Fruit fly (Drosophila melanogaster) whole organism, pupa: ENCODE data around the gene CG9536.

ENCODE experiments used
- CG32121 ChIP-seq: fragments of 200-800 bp; sonication (Bioruptor generic); IDR thresholded peaks from 2 replicates; pipeline ENCODE4 v1.3.6; 2022; ENCODE audit warnings: missing biosample characterization, missing genetic modification characterization
- CG34367 ChIP-seq: fragments of 200-800 bp; sonication (Bioruptor generic); optimal IDR thresholded peaks from 2 replicates; lab custom pipeline; 2018; ENCODE audit warnings: missing biosample characterization, mild to moderate bottlenecking, missing genetic modification characterization
- CG4496 ChIP-seq: fragments of 200-800 bp; sonication (Bioruptor generic); IDR thresholded peaks from 3 replicates; pipeline ENCODE4 v1.3.6; 2022; ENCODE audit warnings: missing biosample characterization, missing genetic modification characterization
- CG9948 ChIP-seq: fragments of 200-800 bp; sonication (Bioruptor generic); optimal IDR thresholded peaks from 2 replicates; lab custom pipeline; 2018; ENCODE audit warnings: missing biosample characterization, mild to moderate bottlenecking, missing genetic modification characterization, moderate library complexity
- Snoo ChIP-seq: fragments of 200-800 bp; sonication (Bioruptor generic); optimal IDR thresholded peaks from 3 replicates; lab custom pipeline; 2017; ENCODE audit warnings: missing biosample characterization, mild to moderate bottlenecking, missing genetic modification characterization, inconsistent platforms
- gl ChIP-seq: fragments of 200-800 bp; sonication (Bioruptor generic); optimal IDR thresholded peaks from 2 replicates; lab custom pipeline; 2018; ENCODE audit warnings: missing biosample characterization, mild to moderate bottlenecking, missing genetic modification characterization

dm6 chr2L:6457583-6457982, 19.2 kb downstream of the CG9536 start:
- TF ChIP-seq CG4496 (GFP tag; lab: Robert Waterston, UW) = no peak
- no peak for TF ChIP-seq gl (tag; lab: Kevin White, UChicago)
- TF ChIP-seq CG9948 (tag; lab: Kevin White, UChicago) = no peak
- TF ChIP-seq CG32121 (GFP tag; lab: Robert Waterston, UW) = no peak
- TF ChIP-seq Snoo = no peak
- no peak for TF ChIP-seq CG34367 (tag; lab: Kevin White, UChicago)
